Worm (Caenorhabditis elegans): ENCODE data around the gene fbxc-45.
"Not testable (repeated sequence)": the region's sequence is repeated elsewhere in the genome, so short reads cannot be mapped to it uniquely, and the experiment has no call there.

Gene fbxc-45

ce11 chrIV:2894630-2895029, 27.4 kb downstream of the fbxc-45 start, which contains the start of gene Y54G2A.19:
Gene Y54G2A.19, minus strand, starts transcription at chrIV:2894730.
- not testable (repeated sequence) for TF ChIP-seq B0310.2 (tag; optimal IDR thresholded peaks at IDR 0.05); hmbx-1 (tag; optimal IDR thresholded peaks at IDR 0.05); tbx-11 (GFP tag; IDR thresholded peaks at IDR 0.05)

- TF ChIP-seq B0310.2 (tag; optimal IDR thresholded peaks at IDR 0.05) (no peak), sea-1 (GFP tag; conservative IDR thresholded peaks at IDR 0.05) (no peak), scrt-1 (GFP tag; IDR thresholded peaks at IDR 0.05) (no peak)
Measured at ce11 chrIV:2893486-2893842, 28.6 kb downstream of the fbxc-45 start.

ce11 chrIV:2892787-2893485, 29.1 kb downstream of the fbxc-45 start:
- TF ChIP-seq pes-1 (GFP tag; IDR thresholded peaks at IDR 0.05) (no peak), hmg-4 (GFP tag; optimal IDR thresholded peaks at IDR 0.05) (no peak), tbx-37 (GFP tag; conservative IDR thresholded peaks at IDR 0.05) (no peak), flt-1 (GFP tag; IDR thresholded peaks at IDR 0.05) (no peak), ets-7 (tag; optimal IDR thresholded peaks at IDR 0.05) (no peak)

DNA sequence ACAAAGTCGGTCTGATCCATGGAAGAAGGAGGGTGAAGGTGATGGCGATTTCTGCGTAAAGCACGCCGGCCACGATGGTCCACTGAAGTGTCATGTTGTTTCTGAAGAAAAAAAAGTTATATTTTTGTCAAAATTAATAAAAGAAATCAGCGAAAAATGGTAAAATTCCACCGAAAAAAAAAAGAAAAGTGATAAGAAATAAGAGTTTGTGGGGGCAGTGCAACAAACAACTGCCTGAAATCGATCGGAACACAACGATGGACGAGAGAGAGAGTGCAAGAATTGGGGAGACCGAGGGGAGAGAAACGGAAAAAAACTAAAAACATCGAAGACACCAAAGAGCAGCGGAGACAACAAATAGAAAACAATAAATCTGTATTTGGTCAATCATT, 29.7 kb downstream of the fbxc-45 start, which contains the start of gene Y54G2A.18:
Y54G2A.18 (minus strand) TSS at position 101 of the 392 bp plus-strand sequence.
- TF ChIP-seq tbx-11 (GFP tag; IDR thresholded peaks at IDR 0.05), result no peak
- TF ChIP-seq sea-1 (GFP tag; conservative IDR thresholded peaks at IDR 0.05), result no peak
- no peak for TF ChIP-seq pes-1 (GFP tag; IDR thresholded peaks at IDR 0.05)
- no peak for TF ChIP-seq ama-1 (optimal IDR thresholded peaks at IDR 0.05)
- TF ChIP-seq flt-1 (GFP tag; IDR thresholded peaks at IDR 0.05), result no peak
- no peak for TF ChIP-seq F13C5.2 (tag; optimal IDR thresholded peaks at IDR 0.05)
- no peak for TF ChIP-seq ceh-13 (GFP tag; optimal IDR thresholded peaks at IDR 0.05)
- no peak for TF ChIP-seq ets-7 (tag; optimal IDR thresholded peaks at IDR 0.05)
- TF ChIP-seq aly-1 (tag; optimal IDR thresholded peaks at IDR 0.05), result no peak
- TF ChIP-seq hmg-4 (GFP tag; optimal IDR thresholded peaks at IDR 0.05), result no peak
- TF ChIP-seq scrt-1 (GFP tag; IDR thresholded peaks at IDR 0.05), result no peak
- no peak for TF ChIP-seq ceh-36 (tag; optimal IDR thresholded peaks at IDR 0.05)
- TF ChIP-seq hmbx-1 (tag; optimal IDR thresholded peaks at IDR 0.05), result no peak
- TF ChIP-seq hnd-1 (tag; optimal IDR thresholded peaks at IDR 0.05), result no peak
- TF ChIP-seq B0310.2 (tag; optimal IDR thresholded peaks at IDR 0.05), result no peak
- TF ChIP-seq tra-4 (tag; optimal IDR thresholded peaks at IDR 0.05), result no peak
- TF ChIP-seq tbx-37 (GFP tag; conservative IDR thresholded peaks at IDR 0.05), result no peak

- TF ChIP-seq flt-1 (GFP tag; IDR thresholded peaks at IDR 0.05) (no peak), aly-1 (tag; optimal IDR thresholded peaks at IDR 0.05) (no peak), B0310.2 (tag; optimal IDR thresholded peaks at IDR 0.05) (no peak), F13C5.2 (tag; optimal IDR thresholded peaks at IDR 0.05) (no peak)
Measured at ce11 chrIV:2891535-2892233, 30.4 kb downstream of the fbxc-45 start.

ce11 chrIV:2890401-2890952, 31.6 kb downstream of the fbxc-45 start, which contains the start of the genes nprt-1 and dib-1:
Gene nprt-1, minus strand, starts transcription at chrIV:2890451.
Gene dib-1, plus strand, starts transcription at chrIV:2890882.
- TF ChIP-seq tra-4 (tag; optimal IDR thresholded peaks at IDR 0.05), result no peak
- TF ChIP-seq ceh-36 (tag; optimal IDR thresholded peaks at IDR 0.05), result no peak
- TF ChIP-seq F13C5.2 (tag; optimal IDR thresholded peaks at IDR 0.05), result peak; percentile 21

DNA sequence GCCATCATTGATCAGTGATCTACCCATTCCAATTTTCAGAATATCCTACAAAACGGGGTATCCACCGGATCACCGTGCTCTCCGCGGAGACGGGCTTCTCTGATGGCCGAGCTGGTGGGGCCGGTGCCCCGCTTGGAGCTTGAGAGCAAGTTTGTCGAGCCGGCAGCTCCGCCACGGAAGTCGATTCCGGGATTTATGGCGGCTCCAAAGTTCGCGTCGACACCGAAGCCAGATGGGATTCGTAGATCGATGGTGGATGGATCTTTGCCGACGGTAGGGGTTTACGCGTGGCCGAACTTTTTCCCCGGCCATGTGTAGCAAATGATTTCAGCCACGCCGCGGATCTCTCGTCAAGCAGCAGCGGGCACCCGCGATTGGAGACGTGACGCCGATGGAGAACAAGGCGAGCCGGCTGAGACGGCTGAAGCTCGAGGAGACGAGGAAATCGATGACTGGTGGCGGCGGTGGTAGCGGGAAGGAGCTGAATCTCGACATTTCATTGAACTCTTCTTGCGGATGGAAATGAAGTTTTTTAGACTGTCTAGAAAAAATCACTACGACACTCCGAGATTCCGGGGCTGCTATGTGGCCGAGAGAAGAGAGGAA, 33.4 kb downstream of the fbxc-45 start:
- no peak for TF ChIP-seq tbx-37 (GFP tag; conservative IDR thresholded peaks at IDR 0.05)
- no peak for TF ChIP-seq tra-4 (tag; optimal IDR thresholded peaks at IDR 0.05)

ce11 chrIV:2887245-2887644, 34.8 kb downstream of the fbxc-45 start:
- no peak for TF ChIP-seq tbx-37 (GFP tag; conservative IDR thresholded peaks at IDR 0.05)
- no peak for TF ChIP-seq tbx-11 (GFP tag; IDR thresholded peaks at IDR 0.05)
- TF ChIP-seq pes-1 (GFP tag; IDR thresholded peaks at IDR 0.05), result no peak
- no peak for TF ChIP-seq sea-1 (GFP tag; conservative IDR thresholded peaks at IDR 0.05)
- no peak for TF ChIP-seq flt-1 (GFP tag; IDR thresholded peaks at IDR 0.05)
- no peak for TF ChIP-seq F13C5.2 (tag; optimal IDR thresholded peaks at IDR 0.05)
- no peak for TF ChIP-seq tra-4 (tag; optimal IDR thresholded peaks at IDR 0.05)
- no peak for TF ChIP-seq hmbx-1 (tag; optimal IDR thresholded peaks at IDR 0.05)
- no peak for TF ChIP-seq hnd-1 (tag; optimal IDR thresholded peaks at IDR 0.05)
- TF ChIP-seq hmg-4 (GFP tag; optimal IDR thresholded peaks at IDR 0.05), result no peak
- TF ChIP-seq ama-1 (optimal IDR thresholded peaks at IDR 0.05), result no peak
- TF ChIP-seq ets-7 (tag; optimal IDR thresholded peaks at IDR 0.05), result no peak
- no peak for TF ChIP-seq aly-1 (tag; optimal IDR thresholded peaks at IDR 0.05)
- TF ChIP-seq ceh-36 (tag; optimal IDR thresholded peaks at IDR 0.05), result no peak
- TF ChIP-seq scrt-1 (GFP tag; IDR thresholded peaks at IDR 0.05), result no peak
- TF ChIP-seq B0310.2 (tag; optimal IDR thresholded peaks at IDR 0.05), result no peak
- no peak for TF ChIP-seq ceh-13 (GFP tag; optimal IDR thresholded peaks at IDR 0.05)

All from whole organism, early embryonic.